Worm (Caenorhabditis elegans): ENCODE results near the gene bath-21.
"Not testable (repeated sequence)": the region's sequence is repeated elsewhere in the genome, so short reads cannot be mapped to it uniquely, and the experiment has no call there.

bath-21 gene

ce11 chrII:2026525-2026924 is at the start of gene bath-21:
Gene bath-21 (minus strand): TSS chrII:2026625.
- no peak for TF ChIP-seq unc-62 (GFP tag; optimal IDR thresholded peaks at IDR 0.05)

- TF ChIP-seq unc-62 (GFP tag; optimal IDR thresholded peaks at IDR 0.05): no peak
Measured at ce11 chrII:2075513-2075912, 49.1 kb upstream of the bath-21 start, which contains the start of gene F07E5.8. Gene F07E5.8 (minus strand): TSS chrII:2075613.

- no peak for TF ChIP-seq unc-62 (GFP tag; optimal IDR thresholded peaks at IDR 0.05)
Measured at ce11 chrII:2071429-2071828, 45.0 kb upstream of the bath-21 start, which contains the start of gene F07E5.7. Gene F07E5.7 (minus strand): TSS chrII:2071529.

ce11 chrII:2067451-2068021 is 41.1 kb upstream of the bath-21 start, which contains the start of gene F07E5.12:
Gene F07E5.12 (plus strand): TSS chrII:2067971.
- TF ChIP-seq unc-62 (GFP tag; optimal IDR thresholded peaks at IDR 0.05): not testable (repeated sequence)

ce11 chrII:2064497-2064896 is 38.1 kb upstream of the bath-21 start, which contains the start of gene fbxb-6:
Gene fbxb-6 (plus strand): TSS chrII:2064797.
- TF ChIP-seq unc-62 (GFP tag; optimal IDR thresholded peaks at IDR 0.05): no peak

- no peak for TF ChIP-seq unc-62 (GFP tag; optimal IDR thresholded peaks at IDR 0.05)
Measured at ce11 chrII:2063989-2064388, 37.6 kb upstream of the bath-21 start, which contains the start of gene F07E5.13. Gene F07E5.13 (minus strand): TSS chrII:2064089.

- no peak for TF ChIP-seq unc-62 (GFP tag; optimal IDR thresholded peaks at IDR 0.05)
Measured at ce11 chrII:2058985-2059384, 32.6 kb upstream of the bath-21 start, which contains the start of gene F07E5.5. Gene F07E5.5 (minus strand): TSS chrII:2059070.

- no peak for TF ChIP-seq unc-62 (GFP tag; optimal IDR thresholded peaks at IDR 0.05)
Measured at ce11 chrII:2051372-2051771, 24.9 kb upstream of the bath-21 start, which contains the start of gene fbxb-35. Gene fbxb-35 (plus strand): TSS chrII:2051672.

ce11 chrII:2046556-2046955 is 20.1 kb upstream of the bath-21 start, which contains the start of gene math-1:
Gene math-1 (minus strand): TSS chrII:2046656.
- TF ChIP-seq unc-62 (GFP tag; optimal IDR thresholded peaks at IDR 0.05): not testable (repeated sequence)

- TF ChIP-seq unc-62 (GFP tag; optimal IDR thresholded peaks at IDR 0.05): no peak
Measured at ce11 chrII:2045505-2045904, 19.1 kb upstream of the bath-21 start, which contains the start of gene bath-24. Gene bath-24 (minus strand): TSS chrII:2045605.

- no peak for TF ChIP-seq unc-62 (GFP tag; optimal IDR thresholded peaks at IDR 0.05)
Measured at ce11 chrII:2042447-2042846, 16.0 kb upstream of the bath-21 start, which contains the start of gene bath-20. Gene bath-20 (minus strand): TSS chrII:2042547.

ce11 chrII:2039288-2039687 is 12.9 kb upstream of the bath-21 start, which contains the start of gene bath-19:
Gene bath-19 (minus strand): TSS chrII:2039388.
- no peak for TF ChIP-seq unc-62 (GFP tag; optimal IDR thresholded peaks at IDR 0.05)

- TF ChIP-seq unc-62 (GFP tag; optimal IDR thresholded peaks at IDR 0.05): no peak
Measured at ce11 chrII:2033286-2033685, 6.9 kb upstream of the bath-21 start, which contains the start of gene F59H6.14. Gene F59H6.14 (plus strand): TSS chrII:2033586.

ce11 chrII:2032282-2032681 is 5.9 kb upstream of the bath-21 start, which contains the start of gene btb-4:
Gene btb-4 (plus strand): TSS chrII:2032316.
- not testable (repeated sequence) for TF ChIP-seq unc-62 (GFP tag; optimal IDR thresholded peaks at IDR 0.05)

- no peak for TF ChIP-seq unc-62 (GFP tag; optimal IDR thresholded peaks at IDR 0.05)
Measured at ce11 chrII:2031852-2032251, 5.4 kb upstream of the bath-21 start, which contains the start of gene bath-5. Gene bath-5 (minus strand): TSS chrII:2031952.

- no peak for TF ChIP-seq unc-62 (GFP tag; optimal IDR thresholded peaks at IDR 0.05)
Measured at ce11 chrII:2030367-2030766, 3.9 kb upstream of the bath-21 start, which contains the start of gene bath-3. Gene bath-3 (minus strand): TSS chrII:2030467.

- TF ChIP-seq unc-62 (GFP tag; optimal IDR thresholded peaks at IDR 0.05): no peak
Measured at ce11 chrII:2028712-2029111, 2.3 kb upstream of the bath-21 start, which contains the start of gene bath-1. Gene bath-1 (minus strand): TSS chrII:2028812.
